Worm (Caenorhabditis elegans) whole organism, L2 larva: ENCODE results near the gene tsen-2.
A peak's percentile ranks its signal among the peaks of the same experiment; 100 is the strongest.

ENCODE experiments used
- C34F6.9 ChIP-seq: fragments of 150-350 bp; optimal IDR thresholded peaks from 2 replicates; lab custom pipeline; 2014; ENCODE audit warnings: missing biosample characterization, missing genetic modification characterization
- F13H6.1 ChIP-seq: sonication (generic microtip); optimal IDR thresholded peaks from 2 replicates; lab custom pipeline; 2016; ENCODE audit warnings: missing genetic modification characterization, missing compliant biosample characterization
- R02D3.7 ChIP-seq: fragments of 150-350 bp; optimal IDR thresholded peaks from 2 replicates; lab custom pipeline; 2014; ENCODE audit warnings: missing biosample characterization, missing genetic modification characterization
- Y55F3AM.14 ChIP-seq: fragments of 200-800 bp; sonication (Bioruptor generic); optimal IDR thresholded peaks from 2 replicates; lab custom pipeline; 2018; ENCODE audit warnings: mild to moderate bottlenecking, missing genetic modification characterization, missing compliant biosample characterization
- ZK546.5 ChIP-seq: sonication (generic microtip); optimal IDR thresholded peaks from 2 replicates; lab custom pipeline; 2017; ENCODE audit warnings: missing biosample characterization, missing genetic modification characterization
- alr-1 ChIP-seq: fragments of 150-350 bp; optimal IDR thresholded peaks from 2 replicates; lab custom pipeline; 2014; ENCODE audit warnings: missing biosample characterization, missing genetic modification characterization
- blmp-1 ChIP-seq: sonication (generic microtip); optimal IDR thresholded peaks from 2 replicates; lab custom pipeline; 2017; ENCODE audit warnings: missing genetic modification characterization, mild to moderate bottlenecking, missing compliant biosample characterization, antibody characterized with exemption, moderate library complexity; ENCODE audit not compliant: insufficient read depth
- ceh-16 ChIP-seq: fragments of 150-350 bp; optimal IDR thresholded peaks from 2 replicates; lab custom pipeline; 2014; ENCODE audit warnings: missing biosample characterization, missing genetic modification characterization
- ceh-82 ChIP-seq: fragments of 150-350 bp; optimal IDR thresholded peaks from 2 replicates; lab custom pipeline; 2014; ENCODE audit warnings: missing biosample characterization, missing genetic modification characterization
- crh-2 ChIP-seq: sonication (generic microtip); optimal IDR thresholded peaks from 2 replicates; lab custom pipeline; 2017; ENCODE audit warnings: missing biosample characterization, missing genetic modification characterization
- dmd-4 ChIP-seq: sonication (generic microtip); optimal IDR thresholded peaks from 2 replicates; lab custom pipeline; 2017; ENCODE audit warnings: missing biosample characterization, missing genetic modification characterization
- egl-27 ChIP-seq: sonication (generic microtip); optimal IDR thresholded peaks from 3 replicates; lab custom pipeline; 2017; ENCODE audit warnings: missing biosample characterization, missing genetic modification reagents, missing genetic modification characterization
- elt-1 ChIP-seq: fragments of 150-350 bp; optimal IDR thresholded peaks from 2 replicates; lab custom pipeline; 2014; ENCODE audit warnings: missing biosample characterization, missing genetic modification characterization
- elt-3 ChIP-seq: sonication (generic microtip); optimal IDR thresholded peaks from 2 replicates; lab custom pipeline; 2017; ENCODE audit warnings: missing biosample characterization, missing genetic modification characterization
- fos-1 ChIP-seq: fragments of 150-350 bp; optimal IDR thresholded peaks from 2 replicates; lab custom pipeline; 2014; ENCODE audit warnings: missing biosample characterization, missing genetic modification characterization
- gmeb-1 ChIP-seq: fragments of 150-350 bp; optimal IDR thresholded peaks from 2 replicates; lab custom pipeline; 2014; ENCODE audit warnings: missing biosample characterization, missing genetic modification characterization
- lin-11 ChIP-seq: fragments of 150-350 bp; sonication (generic microtip); optimal IDR thresholded peaks from 2 replicates; lab custom pipeline; 2014; ENCODE audit warnings: missing biosample characterization, missing genetic modification characterization, inconsistent platforms, mixed read lengths
- lin-13 ChIP-seq: fragments of 150-350 bp; optimal IDR thresholded peaks from 2 replicates; lab custom pipeline; 2014; ENCODE audit warnings: missing biosample characterization, missing genetic modification reagents, missing genetic modification characterization
- lin-39 ChIP-seq: fragments of 150-350 bp; optimal IDR thresholded peaks from 2 replicates; lab custom pipeline; 2014; ENCODE audit warnings: missing biosample characterization, missing genetic modification reagents, missing genetic modification characterization
- lsy-2 ChIP-seq, 2 experiments: fragments of 150-350 bp in 1 of 2; sonication (generic microtip) in 1 of 2; optimal IDR thresholded peaks; 2 replicates each; lab custom pipeline; 2014 to 2017; ENCODE audit warnings: missing biosample characterization in 2 of 2, missing genetic modification characterization in 2 of 2
- mab-5 ChIP-seq: fragments of 150-350 bp; optimal IDR thresholded peaks from 2 replicates; lab custom pipeline; 2014; ENCODE audit warnings: missing biosample characterization, missing genetic modification characterization
- mdl-1 ChIP-seq, 2 experiments: fragments of 150-350 bp in 1 of 2; sonication (generic microtip) in 1 of 2; optimal IDR thresholded peaks; 2 replicates each; lab custom pipeline; 2017; ENCODE audit warnings: missing biosample characterization in 2 of 2, missing genetic modification characterization in 2 of 2
- nhr-10 ChIP-seq: sonication (generic microtip); optimal IDR thresholded peaks from 2 replicates; lab custom pipeline; 2017; ENCODE audit warnings: missing biosample characterization, missing genetic modification characterization
- nhr-11 ChIP-seq: fragments of 150-350 bp; optimal IDR thresholded peaks from 2 replicates; lab custom pipeline; 2014; ENCODE audit warnings: missing biosample characterization, missing genetic modification characterization
- nhr-129 ChIP-seq: fragments of 150-350 bp; optimal IDR thresholded peaks from 2 replicates; lab custom pipeline; 2014; ENCODE audit warnings: missing biosample characterization, missing genetic modification characterization
- nhr-21 ChIP-seq: fragments of 150-350 bp; optimal IDR thresholded peaks from 2 replicates; lab custom pipeline; 2014; ENCODE audit warnings: missing biosample characterization, missing genetic modification characterization
- nhr-237 ChIP-seq: fragments of 150-350 bp; optimal IDR thresholded peaks from 2 replicates; lab custom pipeline; 2014; ENCODE audit warnings: missing biosample characterization, missing genetic modification characterization
- nhr-25 ChIP-seq: fragments of 150-350 bp; sonication (generic microtip); optimal IDR thresholded peaks from 3 replicates; lab custom pipeline; 2014; ENCODE audit warnings: missing biosample characterization, missing genetic modification characterization
- nhr-6 ChIP-seq: fragments of 150-350 bp; optimal IDR thresholded peaks from 2 replicates; lab custom pipeline; 2014; ENCODE audit warnings: missing biosample characterization, missing genetic modification characterization
- nhr-77 ChIP-seq: fragments of 150-350 bp; optimal IDR thresholded peaks from 2 replicates; lab custom pipeline; 2014; ENCODE audit warnings: missing biosample characterization, missing genetic modification characterization
- peb-1 ChIP-seq: fragments of 150-350 bp; optimal IDR thresholded peaks from 2 replicates; lab custom pipeline; 2014; ENCODE audit warnings: missing biosample characterization, missing genetic modification characterization
- sem-4 ChIP-seq: fragments of 150-350 bp; optimal IDR thresholded peaks from 2 replicates; lab custom pipeline; 2014; ENCODE audit warnings: missing biosample characterization, missing genetic modification reagents, missing genetic modification characterization
- skn-1 ChIP-seq: sonication (generic microtip); optimal IDR thresholded peaks from 2 replicates; lab custom pipeline; 2017; ENCODE audit warnings: missing biosample characterization, missing genetic modification characterization
- sma-3 ChIP-seq: sonication (generic microtip); optimal IDR thresholded peaks from 2 replicates; lab custom pipeline; 2016; ENCODE audit warnings: missing genetic modification reagents, missing genetic modification characterization, missing compliant biosample characterization
- sma-9 ChIP-seq, 2 experiments: fragments of 150-350 bp in 1 of 2; sonication (generic microtip) in 1 of 2; optimal IDR thresholded peaks; 2 replicates each; lab custom pipeline; 2014 to 2016; ENCODE audit warnings: missing genetic modification characterization in 2 of 2, mild to moderate bottlenecking in 1 of 2, missing biosample characterization in 1 of 2, missing compliant biosample characterization in 1 of 2, missing genetic modification reagents in 1 of 2, moderate library complexity in 1 of 2
- snpc-4 ChIP-seq: fragments of 150-350 bp; optimal IDR thresholded peaks from 2 replicates; lab custom pipeline; 2014; ENCODE audit warnings: missing biosample characterization, missing genetic modification characterization
- unc-39 ChIP-seq: fragments of 150-350 bp; optimal IDR thresholded peaks from 2 replicates; lab custom pipeline; 2014; ENCODE audit warnings: missing biosample characterization, missing genetic modification characterization
- unc-55 ChIP-seq: fragments of 150-350 bp; sonication (generic microtip); optimal IDR thresholded peaks from 3 replicates; lab custom pipeline; 2014; ENCODE audit warnings: missing biosample characterization, missing genetic modification reagents, missing genetic modification characterization
- unc-62 ChIP-seq: fragments of 150-350 bp; optimal IDR thresholded peaks from 2 replicates; lab custom pipeline; 2014; ENCODE audit warnings: missing biosample characterization, missing genetic modification reagents, missing genetic modification characterization
- zag-1 ChIP-seq: fragments of 150-350 bp; optimal IDR thresholded peaks from 2 replicates; lab custom pipeline; 2014; ENCODE audit warnings: missing biosample characterization, missing genetic modification characterization
- ztf-1 ChIP-seq: fragments of 200-800 bp; sonication (Bioruptor generic); conservative IDR thresholded peaks from 2 replicates; pipeline ENCODE4 v1.3.6; 2022; ENCODE audit warnings: missing genetic modification characterization, missing compliant biosample characterization
- ztf-11 ChIP-seq: sonication (generic microtip); optimal IDR thresholded peaks from 2 replicates; lab custom pipeline; 2017; ENCODE audit warnings: missing biosample characterization, missing genetic modification characterization
- ztf-4 ChIP-seq: fragments of 150-350 bp; optimal IDR thresholded peaks from 2 replicates; lab custom pipeline; 2014; ENCODE audit warnings: missing biosample characterization, missing genetic modification characterization

tsen-2 gene

ce11 chrIII:11870009-11870408, 28.1 kb downstream of the tsen-2 start:
- TF ChIP-seq blmp-1 (tag; lab: Kevin White, UChicago): no peak
- peak; percentile 89 for TF ChIP-seq snpc-4 (tag; lab: Kevin White, UChicago)
- TF ChIP-seq unc-39 (tag; lab: Kevin White, UChicago): no peak
- TF ChIP-seq C34F6.9: peak; percentile 94
- no peak for TF ChIP-seq ZK546.5 (tag; lab: Kevin White, UChicago)
- TF ChIP-seq unc-62 (GFP tag; lab: Kevin White, UChicago): no peak
- no peak for TF ChIP-seq nhr-237 (tag; lab: Kevin White, UChicago)
- TF ChIP-seq Y55F3AM.14 (GFP tag; lab: Kevin White, UChicago): peak; percentile 53
- TF ChIP-seq lin-39 (tag; lab: Kevin White, UChicago): no peak
- peak; percentile 10 for TF ChIP-seq nhr-10 (tag; lab: Kevin White, UChicago)
- TF ChIP-seq peb-1 (tag; lab: Kevin White, UChicago): no peak
- TF ChIP-seq lin-13 (GFP tag; lab: Kevin White, UChicago): peak; percentile 92
- peak; percentile 63 to 91 for TF ChIP-seq lsy-2 (tag; optimal IDR thresholded peaks at IDR 0.05; lab: Kevin White, UChicago)
- no peak for TF ChIP-seq nhr-25 (tag; lab: Kevin White, UChicago)
- no peak for TF ChIP-seq dmd-4 (tag; lab: Kevin White, UChicago)
- no peak for TF ChIP-seq alr-1 (tag; lab: Kevin White, UChicago)
- peak in 1 of 2 experiments; percentile 65 for TF ChIP-seq mdl-1 (tag; optimal IDR thresholded peaks at IDR 0.05; lab: Kevin White, UChicago)
- peak; percentile 89 for TF ChIP-seq unc-55 (GFP tag; lab: Kevin White, UChicago)
- no peak for TF ChIP-seq elt-3 (tag; lab: Kevin White, UChicago)
- no peak for TF ChIP-seq ceh-16 (tag; lab: Kevin White, UChicago)
- TF ChIP-seq egl-27 (tag; lab: Kevin White, UChicago): peak; percentile 77
- TF ChIP-seq nhr-6 (tag; lab: Kevin White, UChicago): peak; percentile 29
- peak; percentile 76 for TF ChIP-seq gmeb-1 (tag; lab: Kevin White, UChicago)
- TF ChIP-seq sem-4 (tag; lab: Kevin White, UChicago): peak; percentile 94
- TF ChIP-seq elt-1 (tag; lab: Kevin White, UChicago): no peak
- peak; percentile 59 for TF ChIP-seq nhr-21 (tag; lab: Kevin White, UChicago)
- peak; percentile 91 for TF ChIP-seq F13H6.1 (tag; lab: Kevin White, UChicago)
- TF ChIP-seq fos-1 (tag; lab: Kevin White, UChicago): peak; percentile 83
- no peak for TF ChIP-seq ztf-4 (tag; lab: Kevin White, UChicago)
- no peak for TF ChIP-seq lin-11 (tag; lab: Kevin White, UChicago)
- peak; percentile 67 for TF ChIP-seq zag-1 (tag; lab: Kevin White, UChicago)
- TF ChIP-seq skn-1: peak; percentile 58
- peak; percentile 94 for TF ChIP-seq nhr-129 (tag; lab: Kevin White, UChicago)
- TF ChIP-seq mab-5 (tag; lab: Kevin White, UChicago): peak; percentile 62
- TF ChIP-seq nhr-77 (tag; lab: Kevin White, UChicago): no peak
- TF ChIP-seq ztf-1 (GFP tag; lab: Robert Waterston, UW): no peak
- no peak for TF ChIP-seq sma-9 (GFP tag; optimal IDR thresholded peaks at IDR 0.05; lab: Kevin White, UChicago)
- TF ChIP-seq sma-9 (tag; optimal IDR thresholded peaks at IDR 0.05; lab: Kevin White, UChicago): no peak
- peak; percentile 3 for TF ChIP-seq ceh-82 (tag; lab: Kevin White, UChicago)
- TF ChIP-seq R02D3.7 (tag; lab: Kevin White, UChicago): no peak
- TF ChIP-seq ztf-11 (tag; lab: Kevin White, UChicago): no peak
- TF ChIP-seq nhr-11: no peak
- peak; percentile 93 for TF ChIP-seq crh-2 (tag; lab: Kevin White, UChicago)
- peak; percentile 79 for TF ChIP-seq sma-3 (GFP tag; lab: Kevin White, UChicago)
